Fruit fly (Drosophila melanogaster): ENCODE results near the gene nonA-l.
A peak's percentile ranks its signal among the peaks of the same experiment; 100 is the strongest.

The nonA-l gene

dm6 chr3R:16650950-16651349 is 10.9 kb downstream of the nonA-l start, which contains the start of gene Mettl4 (continued):
- no peak for TF ChIP-seq CG15601 (tag; optimal IDR thresholded peaks at IDR 0.05)
- TF ChIP-seq gce (GFP tag; IDR thresholded peaks at IDR 0.05) = no peak
- no peak for TF ChIP-seq Elba2 (GFP tag; optimal IDR thresholded peaks at IDR 0.05)
- no peak for TF ChIP-seq wdn (GFP tag; IDR thresholded peaks at IDR 0.05)
- TF ChIP-seq pum (GFP tag; optimal IDR thresholded peaks at IDR 0.05) = no peak
- no peak for TF ChIP-seq dysf (GFP tag; IDR thresholded peaks at IDR 0.05)
- no peak for TF ChIP-seq yki (optimal IDR thresholded peaks at IDR 0.05)
- TF ChIP-seq CG16813 (GFP tag; IDR thresholded peaks at IDR 0.05; ENCODE audit: partially characterized antibody) = peak; percentile 62
- TF ChIP-seq gsb (GFP tag; IDR thresholded peaks at IDR 0.05) = no peak
- no peak for TF ChIP-seq CG11695 (GFP tag; IDR thresholded peaks at IDR 0.05)
- peak; percentile 63; the same call in 2 of the 3 replicates for TF ChIP-seq CG7963 (GFP tag; IDR thresholded peaks at IDR 0.05; ENCODE audit: partially characterized antibody)
- no peak for TF ChIP-seq bigmax (GFP tag; optimal IDR thresholded peaks at IDR 0.05)
- no peak for TF ChIP-seq ATbp (GFP tag; optimal IDR thresholded peaks at IDR 0.05)
- no peak for TF ChIP-seq chn (GFP tag; optimal IDR thresholded peaks at IDR 0.05)
- peak; percentile 64 for TF ChIP-seq CG3995 (GFP tag; optimal IDR thresholded peaks at IDR 0.05)
- no peak for TF ChIP-seq dmrt11E (tag; optimal IDR thresholded peaks at IDR 0.05)
- TF ChIP-seq CG5180 (GFP tag; optimal IDR thresholded peaks at IDR 0.05) = no peak
- TF ChIP-seq CG10565 (GFP tag; optimal IDR thresholded peaks at IDR 0.05) = no peak
- no peak for TF ChIP-seq CG1832 (GFP tag; optimal IDR thresholded peaks at IDR 0.05)
- TF ChIP-seq CG8089 (GFP tag; optimal IDR thresholded peaks at IDR 0.05) = no peak
- no peak for TF ChIP-seq ssp (GFP tag; IDR thresholded peaks at IDR 0.05)
- TF ChIP-seq Xbp1 (GFP tag; optimal IDR thresholded peaks at IDR 0.05) = no peak
- TF ChIP-seq eyg (GFP tag; optimal IDR thresholded peaks at IDR 0.05) = no peak
- TF ChIP-seq CG4360 (GFP tag; IDR thresholded peaks at IDR 0.05) = no peak
- TF ChIP-seq CG9932 (GFP tag; IDR thresholded peaks at IDR 0.05) = no peak
- no peak for TF ChIP-seq CG15479 (GFP tag; optimal IDR thresholded peaks at IDR 0.05)
- TF ChIP-seq jing (GFP tag; optimal IDR thresholded peaks at IDR 0.05) = no peak
- no peak for TF ChIP-seq sqz (GFP tag; optimal IDR thresholded peaks at IDR 0.05)
- no peak for TF ChIP-seq Rfx (GFP tag; IDR thresholded peaks at IDR 0.05)
- peak; percentile 51; the same call in 1 of the 3 replicates for TF ChIP-seq CG14860 (GFP tag; IDR thresholded peaks at IDR 0.05; ENCODE audit: partially characterized antibody)
- TF ChIP-seq Nf-YB (GFP tag; optimal IDR thresholded peaks at IDR 0.05) = no peak
- TF ChIP-seq Nf-YA (GFP tag; IDR thresholded peaks at IDR 0.05) = no peak
- TF ChIP-seq YL-1 (GFP tag; optimal IDR thresholded peaks at IDR 0.05) = no peak
- TF ChIP-seq zf30C (GFP tag; optimal IDR thresholded peaks at IDR 0.05) = no peak
- TF ChIP-seq pnt (GFP tag; optimal IDR thresholded peaks at IDR 0.05) = no peak
- TF ChIP-seq CG12659 (GFP tag; optimal IDR thresholded peaks at IDR 0.05) = no peak
- TF ChIP-seq Mes4 (GFP tag; optimal IDR thresholded peaks at IDR 0.05) = no peak
- TF ChIP-seq Tbp (GFP tag; optimal IDR thresholded peaks at IDR 0.05) = no peak
- no peak for TF ChIP-seq Doc2 (GFP tag; IDR thresholded peaks at IDR 0.05)
- no peak for TF ChIP-seq CG7271 (tag; optimal IDR thresholded peaks at IDR 0.05)
- TF ChIP-seq NK7.1 (GFP tag; optimal IDR thresholded peaks at IDR 0.05) = no peak
- TF ChIP-seq lmd (GFP tag; IDR thresholded peaks at IDR 0.05) = no peak
- no peak for TF ChIP-seq CG12104 (GFP tag; optimal IDR thresholded peaks at IDR 0.05)
- no peak for TF ChIP-seq CG3847 (GFP tag; IDR thresholded peaks at IDR 0.05)
- TF ChIP-seq CG3163 (GFP tag; optimal IDR thresholded peaks at IDR 0.05) = no peak
- TF ChIP-seq CG31224 (GFP tag; IDR thresholded peaks at IDR 0.05) = no peak
- TF ChIP-seq CG17912 (GFP tag; optimal IDR thresholded peaks at IDR 0.05) = no peak
- no peak for TF ChIP-seq en (GFP tag; optimal IDR thresholded peaks at IDR 0.05)
- no peak for TF ChIP-seq dpn (GFP tag; optimal IDR thresholded peaks at IDR 0.05)
- no peak for TF ChIP-seq slou (GFP tag; optimal IDR thresholded peaks at IDR 0.05)
- no peak for TF ChIP-seq tup (GFP tag; optimal IDR thresholded peaks at IDR 0.05)
- TF ChIP-seq CG2199 (GFP tag; IDR thresholded peaks at IDR 0.05) = no peak
- no peak for TF ChIP-seq CTCF (GFP tag; optimal IDR thresholded peaks at IDR 0.05)
- TF ChIP-seq CG17328 (GFP tag; IDR thresholded peaks at IDR 0.05) = no peak

Measured in whole organism, embryonic.